Fruit fly (Drosophila melanogaster) whole organism, wandering third instar larva: ENCODE measurements around the gene CG4267.
A peak's percentile ranks its signal among the peaks of the same experiment; 100 is the strongest.

ENCODE experiments used
- Abd-B ChIP-seq: fragments of >200 bp; optimal IDR thresholded peaks from 2 replicates; lab custom pipeline; 2017; ENCODE audit warnings: missing biosample characterization, missing genetic modification characterization
- CG32264 ChIP-seq: fragments of 200-800 bp; sonication (Bioruptor generic); optimal IDR thresholded peaks from 2 replicates; lab custom pipeline; 2016; ENCODE audit warnings: missing biosample characterization, missing genetic modification characterization
- CG9705 ChIP-seq: fragments of 200-800 bp; sonication (Bioruptor generic); optimal IDR thresholded peaks from 2 replicates; lab custom pipeline; 2018; ENCODE audit warnings: missing biosample characterization, mild to moderate bottlenecking, missing genetic modification characterization
- CrebA ChIP-seq: fragments of 200-800 bp; sonication (Bioruptor generic); optimal IDR thresholded peaks from 2 replicates; lab custom pipeline; 2016; ENCODE audit warnings: missing biosample characterization, mild to moderate bottlenecking, missing genetic modification characterization, borderline replicate concordance
- Dfd ChIP-seq: fragments of >200 bp; optimal IDR thresholded peaks from 2 replicates; lab custom pipeline; 2017; ENCODE audit warnings: missing biosample characterization, missing genetic modification characterization
- Dif ChIP-seq: fragments of 200-275, 200-300 bp; sonication (Bioruptor generic); optimal IDR thresholded peaks from 2 replicates; lab custom pipeline; 2018; ENCODE audit warnings: missing biosample characterization, missing genetic modification characterization; ENCODE audit not compliant: partially characterized antibody
- GATAd ChIP-seq: sonication (Bioruptor generic); optimal IDR thresholded peaks from 2 replicates; lab custom pipeline; 2016; ENCODE audit warnings: missing biosample characterization, missing genetic modification characterization
- HLH106 ChIP-seq: fragments of 200-800 bp; optimal IDR thresholded peaks from 3 replicates; lab custom pipeline; 2019; ENCODE audit warnings: missing biosample characterization, mild to moderate bottlenecking, missing genetic modification characterization, moderate library complexity
- Hnf4 ChIP-seq: fragments of 200-800 bp; sonication (Bioruptor generic); optimal IDR thresholded peaks from 2 replicates; lab custom pipeline; 2016; ENCODE audit warnings: missing biosample characterization, mild to moderate bottlenecking, missing genetic modification characterization
- Hr78 ChIP-seq: fragments of >200 bp; optimal IDR thresholded peaks from 2 replicates; lab custom pipeline; 2017; ENCODE audit warnings: missing biosample characterization, missing genetic modification characterization
- Hr83 ChIP-seq: fragments of 200-300 bp; sonication (Bioruptor generic); optimal IDR thresholded peaks from 2 replicates; lab custom pipeline; 2016; ENCODE audit warnings: missing biosample characterization, mild to moderate bottlenecking, missing genetic modification characterization, moderate library complexity; ENCODE audit not compliant: poor library complexity, severe bottlenecking
- Jra ChIP-seq: sonication (Bioruptor generic); optimal IDR thresholded peaks from 2 replicates; lab custom pipeline; 2016; ENCODE audit warnings: missing biosample characterization, missing genetic modification characterization
- Mio ChIP-seq: sonication (Bioruptor generic); optimal IDR thresholded peaks from 2 replicates; lab custom pipeline; 2016; ENCODE audit warnings: missing biosample characterization, missing genetic modification characterization
- Myc ChIP-seq: fragments of >200 bp; optimal IDR thresholded peaks from 2 replicates; lab custom pipeline; 2017
- N ChIP-seq: fragments of >200 bp; optimal IDR thresholded peaks from 2 replicates; lab custom pipeline; 2018; ENCODE audit warnings: missing biosample characterization, missing external identifiers, missing genetic modification characterization
- OdsH ChIP-seq: fragments of 200-800 bp; sonication (Bioruptor generic); optimal IDR thresholded peaks from 2 replicates; lab custom pipeline; 2016; ENCODE audit warnings: missing biosample characterization, mild to moderate bottlenecking, missing genetic modification characterization
- Rel ChIP-seq, 2 experiments: fragments of 200-800 bp; sonication (Bioruptor generic) in 1 of 2; optimal IDR thresholded peaks; 2 replicates in 1 of 2; 3 replicates in 1 of 2; lab custom pipeline; 2016 to 2019; ENCODE audit warnings: mild to moderate bottlenecking in 2 of 2, missing biosample characterization in 2 of 2, missing genetic modification characterization in 2 of 2, moderate library complexity in 1 of 2
- Sp1 ChIP-seq: fragments of 200-800 bp; sonication (Bioruptor generic); optimal IDR thresholded peaks from 3 replicates; lab custom pipeline; 2019; ENCODE audit warnings: missing biosample characterization, mild to moderate bottlenecking, missing genetic modification characterization, moderate library complexity
- Vsx2 ChIP-seq: fragments of 200-300, 225-300 bp; sonication (Bioruptor generic); optimal IDR thresholded peaks from 2 replicates; lab custom pipeline; 2018; ENCODE audit warnings: missing biosample characterization, missing genetic modification characterization; ENCODE audit not compliant: partially characterized antibody
- br ChIP-seq: fragments of 200-800 bp; sonication (Bioruptor generic); optimal IDR thresholded peaks from 2 replicates; lab custom pipeline; 2016; ENCODE audit warnings: missing biosample characterization, missing genetic modification characterization
- brk ChIP-seq: fragments of 200-800 bp; sonication (Bioruptor generic); optimal IDR thresholded peaks from 2 replicates; lab custom pipeline; 2016; ENCODE audit warnings: missing biosample characterization, mild to moderate bottlenecking, missing genetic modification characterization
- dl ChIP-seq, 2 experiments: fragments of 175-275, 200-275 bp in 1 of 2; fragments of 200-275 bp in 1 of 2; sonication (Bioruptor generic); optimal IDR thresholded peaks; lab custom pipeline; 2018; ENCODE audit warnings: mild to moderate bottlenecking in 2 of 2, missing biosample characterization in 2 of 2, missing genetic modification characterization in 2 of 2, moderate library complexity in 2 of 2; ENCODE audit not compliant: partially characterized antibody in 2 of 2, insufficient read depth in 1 of 2
- dmrt93B ChIP-seq: fragments of 200-800 bp; sonication (Bioruptor generic); optimal IDR thresholded peaks from 2 replicates; lab custom pipeline; 2018; ENCODE audit warnings: missing biosample characterization, mild to moderate bottlenecking, missing genetic modification characterization
- dsf ChIP-seq: sonication (Bioruptor generic); optimal IDR thresholded peaks from 2 replicates; lab custom pipeline; 2016; ENCODE audit warnings: missing biosample characterization, missing genetic modification characterization, borderline replicate concordance
- ey ChIP-seq: fragments of 200-800 bp; sonication (Bioruptor generic); optimal IDR thresholded peaks from 2 replicates; lab custom pipeline; 2016; ENCODE audit warnings: missing biosample characterization, missing genetic modification characterization
- foxo ChIP-seq, 2 experiments: fragments of 200-800 bp; sonication (Bioruptor generic); optimal IDR thresholded peaks; 2 replicates in 1 of 2; 3 replicates in 1 of 2; lab custom pipeline; 2016 to 2017; ENCODE audit warnings: missing biosample characterization in 2 of 2, missing genetic modification characterization in 2 of 2
- fru ChIP-seq: fragments of 200-800 bp; sonication (Bioruptor generic); optimal IDR thresholded peaks from 3 replicates; lab custom pipeline; 2016; ENCODE audit warnings: missing biosample characterization, mild to moderate bottlenecking, missing genetic modification characterization
- h ChIP-seq: fragments of 200-800 bp; sonication (Bioruptor generic); optimal IDR thresholded peaks from 3 replicates; lab custom pipeline; 2016; ENCODE audit warnings: missing biosample characterization, mild to moderate bottlenecking, missing genetic modification characterization
- jim ChIP-seq: fragments of 175-275, 200-325 bp; sonication (Bioruptor generic); optimal IDR thresholded peaks from 2 replicates; lab custom pipeline; 2016; ENCODE audit warnings: missing biosample characterization, mild to moderate bottlenecking, missing genetic modification characterization
- lola ChIP-seq: fragments of >200 bp; optimal IDR thresholded peaks from 2 replicates; lab custom pipeline; 2017; ENCODE audit warnings: missing biosample characterization, missing genetic modification characterization
- pan ChIP-seq: fragments of >200 bp; optimal IDR thresholded peaks from 2 replicates; lab custom pipeline; 2017
- psq ChIP-seq: fragments of 200-800 bp; sonication (Bioruptor generic); optimal IDR thresholded peaks from 3 replicates; lab custom pipeline; 2017; ENCODE audit warnings: missing biosample characterization, mild to moderate bottlenecking, missing genetic modification characterization, moderate library complexity
- rgr ChIP-seq: fragments of 200-800 bp; sonication (Bioruptor generic); optimal IDR thresholded peaks from 3 replicates; lab custom pipeline; 2016; ENCODE audit warnings: missing biosample characterization, mild to moderate bottlenecking, missing genetic modification characterization
- sage ChIP-seq: fragments of 200-800 bp; sonication (Bioruptor generic); optimal IDR thresholded peaks from 2 replicates; lab custom pipeline; 2016; ENCODE audit warnings: missing biosample characterization, mild to moderate bottlenecking, missing genetic modification characterization
- sv ChIP-seq: fragments of 200-800 bp; sonication (Bioruptor generic); optimal IDR thresholded peaks from 3 replicates; lab custom pipeline; 2016; ENCODE audit warnings: missing biosample characterization, missing genetic modification characterization
- tai ChIP-seq: sonication (Bioruptor generic); optimal IDR thresholded peaks from 2 replicates; lab custom pipeline; 2016; ENCODE audit warnings: missing biosample characterization, missing genetic modification characterization
- usp ChIP-seq: fragments of >200 bp; optimal IDR thresholded peaks from 2 replicates; lab custom pipeline; 2017; ENCODE audit warnings: missing biosample characterization, missing genetic modification characterization
- woc ChIP-seq: sonication (Bioruptor generic); optimal IDR thresholded peaks from 2 replicates; lab custom pipeline; 2016; ENCODE audit warnings: missing biosample characterization, mild to moderate bottlenecking, missing genetic modification characterization

The CG4267 gene

dm6 chr2L:2220573-2221332 lies 21.4 kb upstream of the CG4267 start, which contains the start of gene papi:
Gene papi, plus strand, starts transcription at chr2L:2220748.
- TF ChIP-seq Sp1 (GFP tag; lab: Kevin White, UChicago) (no peak), Dfd (no peak), N (GFP tag; lab: Kevin White, UChicago) (no peak), br (GFP tag; lab: Kevin White, UChicago) (no peak), Mio (no peak), CrebA (GFP tag; lab: Kevin White, UChicago) (no peak), Vsx2 (GFP tag; lab: Kevin White, UChicago) (no peak), pan (lab: Kevin White, UChicago) (no peak), rgr (peak; percentile 66), sage (no peak), Hnf4 (GFP tag; lab: Kevin White, UChicago) (no peak), Rel (GFP tag; optimal IDR thresholded peaks at IDR 0.05; lab: Kevin White, UChicago) (no peak), Rel (tag; optimal IDR thresholded peaks at IDR 0.05; lab: Kevin White, UChicago) (peak; percentile 68), tai (GFP tag; lab: Kevin White, UChicago) (no peak), CG9705 (GFP tag; lab: Kevin White, UChicago) (no peak), psq (GFP tag; lab: Kevin White, UChicago) (no peak)

- TF ChIP-seq HLH106, result peak; percentile 97
- peak; percentile 95 for TF ChIP-seq CG32264 (GFP tag; lab: Kevin White, UChicago)
- no peak for TF ChIP-seq lola (GFP tag; lab: Kevin White, UChicago)
- peak; percentile 54 to 79 for TF ChIP-seq dl (GFP tag; optimal IDR thresholded peaks at IDR 0.05; lab: Kevin White, UChicago; ENCODE audit: insufficient read depth in 1 of 2, partially characterized antibody in 2 of 2)
- peak; percentile 100 for TF ChIP-seq Hr83 (GFP tag; lab: Kevin White, UChicago)
- TF ChIP-seq rgr, result peak; percentile 99
- TF ChIP-seq Hr78 (GFP tag; lab: Kevin White, UChicago), result no peak
- TF ChIP-seq ey (GFP tag; lab: Kevin White, UChicago), result peak; percentile 98
- TF ChIP-seq usp (GFP tag; lab: Kevin White, UChicago), result no peak
- TF ChIP-seq fru (GFP tag; lab: Kevin White, UChicago), result peak; percentile 98
- TF ChIP-seq Hnf4 (GFP tag; lab: Kevin White, UChicago), result peak; percentile 99
- TF ChIP-seq Jra (GFP tag; lab: Kevin White, UChicago), result peak; percentile 98
- TF ChIP-seq Dif (GFP tag; lab: Kevin White, UChicago), result peak; percentile 78
- no peak for TF ChIP-seq Dfd
- peak; percentile 89 for TF ChIP-seq CG9705 (GFP tag; lab: Kevin White, UChicago)
- TF ChIP-seq jim (GFP tag; lab: Kevin White, UChicago), result peak; percentile 83
- peak; percentile 89 for TF ChIP-seq sv (GFP tag; lab: Kevin White, UChicago)
- TF ChIP-seq br (GFP tag; lab: Kevin White, UChicago), result peak; percentile 99
- peak; percentile 98 for TF ChIP-seq psq (GFP tag; lab: Kevin White, UChicago)
- TF ChIP-seq Vsx2 (GFP tag; lab: Kevin White, UChicago), result no peak
- TF ChIP-seq brk (GFP tag; lab: Kevin White, UChicago), result peak; percentile 98
- peak; percentile 93 for TF ChIP-seq dsf (GFP tag; lab: Kevin White, UChicago)
- peak; percentile 93 for TF ChIP-seq woc
- TF ChIP-seq Mio, result peak; percentile 86
- peak; percentile 97 for TF ChIP-seq tai (GFP tag; lab: Kevin White, UChicago)
- TF ChIP-seq CrebA (GFP tag; lab: Kevin White, UChicago), result no peak
- no peak for TF ChIP-seq pan (lab: Kevin White, UChicago)
- TF ChIP-seq GATAd (GFP tag; lab: Kevin White, UChicago), result peak; percentile 96
- TF ChIP-seq Sp1 (GFP tag; lab: Kevin White, UChicago), result peak; percentile 99
- peak; percentile 99 for TF ChIP-seq h (GFP tag; lab: Kevin White, UChicago)
- peak; percentile 89 for TF ChIP-seq dmrt93B
- TF ChIP-seq sage, result peak; percentile 96
- no peak for TF ChIP-seq N (GFP tag; lab: Kevin White, UChicago)
- TF ChIP-seq Abd-B (GFP tag; lab: Kevin White, UChicago), result no peak
- no peak for TF ChIP-seq Myc (lab: Kevin White, UChicago)
- peak; percentile 99 for TF ChIP-seq OdsH (GFP tag; lab: Kevin White, UChicago)
- peak; percentile 87 for TF ChIP-seq Rel (GFP tag; optimal IDR thresholded peaks at IDR 0.05; lab: Kevin White, UChicago)
- TF ChIP-seq Rel (tag; optimal IDR thresholded peaks at IDR 0.05; lab: Kevin White, UChicago), result peak; percentile 88
- TF ChIP-seq foxo (GFP tag; optimal IDR thresholded peaks at IDR 0.05; lab: Kevin White, UChicago), result peak; percentile 85 to 98
These were observed 20.5 kb upstream of the CG4267 start for dm6 chr2L:2221649-2222150.
